Worm (Caenorhabditis elegans) whole organism, L2 larva: ENCODE results near the gene Y45F10D.16.

Source experiments
- C34F6.9 ChIP-seq: fragments of 150-350 bp; optimal IDR thresholded peaks from 2 replicates; lab custom pipeline; 2014; ENCODE audit warnings: missing biosample characterization, missing genetic modification characterization
- F13H6.1 ChIP-seq: sonication (generic microtip); optimal IDR thresholded peaks from 2 replicates; lab custom pipeline; 2016; ENCODE audit warnings: missing genetic modification characterization, missing compliant biosample characterization
- R02D3.7 ChIP-seq: fragments of 150-350 bp; optimal IDR thresholded peaks from 2 replicates; lab custom pipeline; 2014; ENCODE audit warnings: missing biosample characterization, missing genetic modification characterization
- aly-2 ChIP-seq: fragments of 150-350 bp; optimal IDR thresholded peaks from 2 replicates; lab custom pipeline; 2014; ENCODE audit warnings: missing biosample characterization, missing genetic modification characterization
- blmp-1 ChIP-seq: sonication (generic microtip); optimal IDR thresholded peaks from 2 replicates; lab custom pipeline; 2017; ENCODE audit warnings: missing genetic modification characterization, mild to moderate bottlenecking, missing compliant biosample characterization, antibody characterized with exemption, moderate library complexity; ENCODE audit not compliant: insufficient read depth
- crh-2 ChIP-seq: sonication (generic microtip); optimal IDR thresholded peaks from 2 replicates; lab custom pipeline; 2017; ENCODE audit warnings: missing biosample characterization, missing genetic modification characterization
- fos-1 ChIP-seq: fragments of 150-350 bp; optimal IDR thresholded peaks from 2 replicates; lab custom pipeline; 2014; ENCODE audit warnings: missing biosample characterization, missing genetic modification characterization
- gmeb-1 ChIP-seq: fragments of 150-350 bp; optimal IDR thresholded peaks from 2 replicates; lab custom pipeline; 2014; ENCODE audit warnings: missing biosample characterization, missing genetic modification characterization
- lsy-2 ChIP-seq, 2 experiments: fragments of 150-350 bp in 1 of 2; sonication (generic microtip) in 1 of 2; optimal IDR thresholded peaks; 2 replicates each; lab custom pipeline; 2014 to 2017; ENCODE audit warnings: missing biosample characterization in 2 of 2, missing genetic modification characterization in 2 of 2
- nhr-129 ChIP-seq: fragments of 150-350 bp; optimal IDR thresholded peaks from 2 replicates; lab custom pipeline; 2014; ENCODE audit warnings: missing biosample characterization, missing genetic modification characterization
- nhr-21 ChIP-seq: fragments of 150-350 bp; optimal IDR thresholded peaks from 2 replicates; lab custom pipeline; 2014; ENCODE audit warnings: missing biosample characterization, missing genetic modification characterization
- nhr-6 ChIP-seq: fragments of 150-350 bp; optimal IDR thresholded peaks from 2 replicates; lab custom pipeline; 2014; ENCODE audit warnings: missing biosample characterization, missing genetic modification characterization
- peb-1 ChIP-seq: fragments of 150-350 bp; optimal IDR thresholded peaks from 2 replicates; lab custom pipeline; 2014; ENCODE audit warnings: missing biosample characterization, missing genetic modification characterization
- sem-4 ChIP-seq: fragments of 150-350 bp; optimal IDR thresholded peaks from 2 replicates; lab custom pipeline; 2014; ENCODE audit warnings: missing biosample characterization, missing genetic modification reagents, missing genetic modification characterization
- sma-9 ChIP-seq, 2 experiments: fragments of 150-350 bp in 1 of 2; sonication (generic microtip) in 1 of 2; optimal IDR thresholded peaks; 2 replicates each; lab custom pipeline; 2014 to 2016; ENCODE audit warnings: missing genetic modification characterization in 2 of 2, mild to moderate bottlenecking in 1 of 2, missing biosample characterization in 1 of 2, missing compliant biosample characterization in 1 of 2, missing genetic modification reagents in 1 of 2, moderate library complexity in 1 of 2
- unc-55 ChIP-seq: fragments of 150-350 bp; sonication (generic microtip); optimal IDR thresholded peaks from 3 replicates; lab custom pipeline; 2014; ENCODE audit warnings: missing biosample characterization, missing genetic modification reagents, missing genetic modification characterization
- unc-62 ChIP-seq: fragments of 150-350 bp; optimal IDR thresholded peaks from 2 replicates; lab custom pipeline; 2014; ENCODE audit warnings: missing biosample characterization, missing genetic modification reagents, missing genetic modification characterization
- ztf-4 ChIP-seq: fragments of 150-350 bp; optimal IDR thresholded peaks from 2 replicates; lab custom pipeline; 2014; ENCODE audit warnings: missing biosample characterization, missing genetic modification characterization

The Y45F10D.16 gene

ce11 chrIV:13826363-13826762 is 50.1 kb downstream of the Y45F10D.16 start:
- TF ChIP-seq nhr-21 (tag; lab: Kevin White, UChicago) (no peak), peb-1 (no peak), ztf-4 (tag; lab: Kevin White, UChicago) (peak; percentile 66), sma-9 (GFP tag; optimal IDR thresholded peaks at IDR 0.05; lab: Kevin White, UChicago) (peak; percentile 67), sma-9 (tag; optimal IDR thresholded peaks at IDR 0.05; lab: Kevin White, UChicago) (no peak), unc-62 (GFP tag; lab: Kevin White, UChicago) (no peak), sem-4 (tag; lab: Kevin White, UChicago) (peak; percentile 36), R02D3.7 (tag; lab: Kevin White, UChicago) (no peak), lsy-2 (tag; optimal IDR thresholded peaks at IDR 0.05; lab: Kevin White, UChicago) (peak; percentile 8 to 77), aly-2 (tag; lab: Kevin White, UChicago) (no peak), fos-1 (peak; percentile 90), F13H6.1 (tag; lab: Kevin White, UChicago) (peak; percentile 91), unc-55 (GFP tag; lab: Kevin White, UChicago) (no peak), nhr-6 (peak; percentile 50), C34F6.9 (peak; percentile 52), blmp-1 (tag; lab: Kevin White, UChicago) (peak; percentile 52), nhr-129 (tag; lab: Kevin White, UChicago) (peak; percentile 95), crh-2 (peak; percentile 65), gmeb-1 (tag; lab: Kevin White, UChicago) (peak; percentile 54)
